Fruit fly (Drosophila melanogaster) S2 (cell line): ENCODE data around the gene CG32564.

ENCODE experiments used
- CG8478 ChIP-seq: fragments of >200 bp; optimal IDR thresholded peaks from 2 replicates; lab custom pipeline; 2018
- CTCF ChIP-seq, 2 experiments: fragments of >200 bp; optimal IDR thresholded peaks; 2 replicates each; lab custom pipeline; 2018

DNA sequence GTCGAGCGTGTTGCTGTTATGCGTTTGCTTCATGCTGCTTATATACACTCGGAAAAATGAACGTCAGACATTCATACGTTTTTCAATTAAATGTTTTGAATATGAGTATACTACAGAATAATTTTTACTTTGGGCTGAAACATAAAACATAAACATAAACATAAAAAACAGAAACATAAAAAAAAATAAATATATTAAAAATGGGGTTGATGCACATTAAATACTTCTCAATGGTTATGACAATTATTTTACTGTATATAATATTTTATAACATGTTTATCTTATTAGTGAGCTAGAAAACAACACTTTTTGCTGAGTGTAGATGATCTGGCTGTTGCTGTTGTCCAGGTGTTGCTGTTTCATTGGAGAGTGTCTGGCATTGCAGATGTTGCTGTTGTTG lies 31.2 kb downstream of the CG32564 start:
- TF ChIP-seq CG8478 (lab: Kevin White, UChicago) (no peak), CTCF (optimal IDR thresholded peaks at IDR 0.05; lab: Kevin White, UChicago) (no peak)
